Worm (Caenorhabditis elegans) whole organism, L3 larva: ENCODE measurements around the gene srsx-32.

Experiments used
- R02D3.7 ChIP-seq: fragments of 150-350 bp; optimal IDR thresholded peaks from 2 replicates; lab custom pipeline; 2014; ENCODE audit warnings: missing biosample characterization, missing genetic modification characterization
- aly-2 ChIP-seq: fragments of 150-350 bp; optimal IDR thresholded peaks from 2 replicates; lab custom pipeline; 2014; ENCODE audit warnings: missing biosample characterization, missing genetic modification characterization
- ama-1 ChIP-seq: fragments of 150-350 bp; optimal IDR thresholded peaks from 2 replicates; lab custom pipeline; 2018
- ceh-16 ChIP-seq: sonication (generic microtip); optimal IDR thresholded peaks from 2 replicates; lab custom pipeline; 2017; ENCODE audit warnings: missing biosample characterization, missing genetic modification characterization
- ceh-28 ChIP-seq: fragments of 150-350 bp; optimal IDR thresholded peaks from 2 replicates; lab custom pipeline; 2014; ENCODE audit warnings: missing biosample characterization, missing genetic modification reagents, missing genetic modification characterization
- daf-12 ChIP-seq: fragments of 150-350 bp; optimal IDR thresholded peaks from 2 replicates; lab custom pipeline; 2014; ENCODE audit warnings: missing biosample characterization, missing genetic modification reagents, missing genetic modification characterization
- egl-5 ChIP-seq: fragments of 150-350 bp; optimal IDR thresholded peaks from 2 replicates; lab custom pipeline; 2017; ENCODE audit warnings: missing biosample characterization, missing genetic modification reagents, missing genetic modification characterization, inconsistent platforms
- elt-1 ChIP-seq: fragments of 150-350 bp; optimal IDR thresholded peaks from 2 replicates; lab custom pipeline; 2014; ENCODE audit warnings: missing biosample characterization, missing genetic modification characterization
- elt-3 ChIP-seq, 3 experiments: fragments of 150-350 bp in 1 of 3; sonication (generic microtip) in 2 of 3; optimal IDR thresholded peaks; 2 replicates in 2 of 3; 4 replicates in 1 of 3; lab custom pipeline; 2014 to 2017; ENCODE audit warnings: missing biosample characterization in 3 of 3, missing genetic modification characterization in 3 of 3
- fos-1 ChIP-seq: fragments of 150-350 bp; optimal IDR thresholded peaks from 2 replicates; lab custom pipeline; 2014; ENCODE audit warnings: missing biosample characterization, missing genetic modification characterization
- hmg-11 ChIP-seq: sonication (generic microtip); optimal IDR thresholded peaks from 2 replicates; lab custom pipeline; 2016; ENCODE audit warnings: missing genetic modification characterization, missing compliant biosample characterization
- lin-15B ChIP-seq: fragments of 150-350 bp; optimal IDR thresholded peaks from 2 replicates; lab custom pipeline; 2014; ENCODE audit warnings: missing biosample characterization, missing genetic modification characterization
- lsy-12 ChIP-seq: sonication (generic microtip); optimal IDR thresholded peaks from 2 replicates; lab custom pipeline; 2016; ENCODE audit warnings: mild to moderate bottlenecking, missing genetic modification characterization, missing compliant biosample characterization
- mdl-1 ChIP-seq: fragments of 150-350 bp; optimal IDR thresholded peaks from 2 replicates; lab custom pipeline; 2014; ENCODE audit warnings: missing biosample characterization, missing genetic modification characterization
- mml-1 ChIP-seq: fragments of 150-350 bp; sonication (generic microtip); optimal IDR thresholded peaks from 3 replicates; lab custom pipeline; 2014; ENCODE audit warnings: missing biosample characterization, missing genetic modification characterization
- nhr-11 ChIP-seq: fragments of 150-350 bp; optimal IDR thresholded peaks from 2 replicates; lab custom pipeline; 2014; ENCODE audit warnings: missing biosample characterization, missing genetic modification characterization
- nhr-12 ChIP-seq: fragments of 150-350 bp; optimal IDR thresholded peaks from 2 replicates; lab custom pipeline; 2014; ENCODE audit warnings: missing biosample characterization, missing genetic modification characterization
- nhr-23 ChIP-seq: fragments of 150-350 bp; optimal IDR thresholded peaks from 2 replicates; lab custom pipeline; 2014; ENCODE audit warnings: missing biosample characterization, missing genetic modification reagents, missing genetic modification characterization
- nhr-237 ChIP-seq: fragments of 150-350 bp; optimal IDR thresholded peaks from 2 replicates; lab custom pipeline; 2014; ENCODE audit warnings: missing biosample characterization, missing genetic modification characterization
- nhr-43 ChIP-seq: sonication (generic microtip); optimal IDR thresholded peaks from 2 replicates; lab custom pipeline; 2016; ENCODE audit warnings: mild to moderate bottlenecking, missing genetic modification characterization, missing compliant biosample characterization; ENCODE audit not compliant: poor library complexity, severe bottlenecking
- nhr-67 ChIP-seq: fragments of 150-350 bp; optimal IDR thresholded peaks from 2 replicates; lab custom pipeline; 2014; ENCODE audit warnings: missing biosample characterization, missing genetic modification characterization
- sea-2 ChIP-seq: fragments of 150-350 bp; sonication (generic microtip); optimal IDR thresholded peaks from 4 replicates; lab custom pipeline; 2014; ENCODE audit warnings: missing biosample characterization, missing genetic modification reagents, missing genetic modification characterization
- tbx-2 ChIP-seq: sonication (generic microtip); optimal IDR thresholded peaks from 2 replicates; lab custom pipeline; 2016; ENCODE audit warnings: mild to moderate bottlenecking, missing genetic modification characterization, missing compliant biosample characterization
- unc-39 ChIP-seq: sonication (generic microtip); optimal IDR thresholded peaks from 4 replicates; lab custom pipeline; 2017; ENCODE audit warnings: missing biosample characterization, missing genetic modification characterization
- unc-62 ChIP-seq: fragments of 150-350 bp; sonication (generic microtip); optimal IDR thresholded peaks from 4 replicates; lab custom pipeline; 2014; ENCODE audit warnings: missing biosample characterization, missing genetic modification reagents, missing genetic modification characterization
- zag-1 ChIP-seq: fragments of 150-350 bp; optimal IDR thresholded peaks from 2 replicates; lab custom pipeline; 2014; ENCODE audit warnings: missing biosample characterization, missing genetic modification characterization
- ztf-11 ChIP-seq: fragments of 150-350 bp; optimal IDR thresholded peaks from 2 replicates; lab custom pipeline; 2014; ENCODE audit warnings: missing biosample characterization, missing genetic modification characterization
- ztf-4 ChIP-seq: fragments of 150-350 bp; optimal IDR thresholded peaks from 2 replicates; lab custom pipeline; 2014; ENCODE audit warnings: missing biosample characterization, missing genetic modification characterization

The srsx-32 gene

ce11 chrV:7021772-7022171 is 4.6 kb downstream of the srsx-32 start, which contains the start of gene F20A1.4:
F20A1.4 (minus strand) TSS chrV:7021872.
- TF ChIP-seq unc-62 (GFP tag; lab: Kevin White, UChicago) (no peak), aly-2 (no peak), nhr-23 (tag; lab: Kevin White, UChicago) (no peak), elt-3 (tag; optimal IDR thresholded peaks at IDR 0.05; lab: Kevin White, UChicago) (no peak), ceh-16 (tag; lab: Kevin White, UChicago) (no peak), ceh-28 (tag; lab: Kevin White, UChicago) (no peak), R02D3.7 (tag; lab: Kevin White, UChicago) (no peak), tbx-2 (tag; lab: Kevin White, UChicago) (no peak), zag-1 (tag; lab: Kevin White, UChicago) (no peak), ztf-4 (tag; lab: Kevin White, UChicago) (no peak), ztf-11 (tag; lab: Kevin White, UChicago) (no peak), lin-15B (no peak), unc-39 (tag; lab: Kevin White, UChicago) (no peak), nhr-67 (tag; lab: Kevin White, UChicago) (no peak), elt-1 (tag; lab: Kevin White, UChicago) (no peak), hmg-11 (tag; lab: Kevin White, UChicago) (no peak)
- TF ChIP-seq, all 47 proteins: peak for 0

ce11 chrV:7022981-7023380 is 5.8 kb downstream of the srsx-32 start:
- TF ChIP-seq fos-1 (tag; lab: Kevin White, UChicago) = no peak
- no peak for TF ChIP-seq tbx-2 (tag; lab: Kevin White, UChicago)
- TF ChIP-seq nhr-12 (tag; lab: Kevin White, UChicago) = no peak
- TF ChIP-seq lsy-12 (tag; lab: Kevin White, UChicago) = no peak
- TF ChIP-seq aly-2 = no peak
- no peak for TF ChIP-seq nhr-237 (tag; lab: Kevin White, UChicago)

ce11 chrV:7027055-7027454 is 9.9 kb downstream of the srsx-32 start, which contains the start of gene F20A1.6:
F20A1.6 (minus strand) TSS chrV:7027155.
- TF ChIP-seq elt-1 (tag; lab: Kevin White, UChicago) = no peak
- TF ChIP-seq mml-1 = no peak
- TF ChIP-seq ztf-11 (tag; lab: Kevin White, UChicago) = no peak
- TF ChIP-seq, all 47 proteins: peak for 0

DNA sequence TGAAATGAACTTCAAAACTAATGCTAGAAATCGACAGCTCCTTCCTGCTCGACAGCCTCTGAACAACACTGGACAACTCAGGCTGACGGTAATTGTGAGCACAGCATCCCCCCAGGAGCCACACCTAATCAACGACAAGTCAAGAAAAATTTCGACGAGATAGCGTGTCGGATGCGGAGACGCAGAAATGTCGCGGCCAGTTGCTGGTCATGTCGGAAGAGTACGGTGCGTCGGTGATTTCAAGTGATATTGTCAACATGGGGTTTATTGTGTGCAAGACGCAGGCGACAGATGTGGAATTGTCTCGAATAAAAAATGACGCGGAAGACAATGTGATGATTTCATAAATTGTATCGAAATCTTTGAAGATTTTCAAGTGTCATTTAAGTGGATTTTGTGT is 19.3 kb downstream of the srsx-32 start, which contains the start of gene twk-11:
Gene twk-11, minus strand, starts transcription at position 101 of the 400 bp plus-strand sequence.
- TF ChIP-seq lsy-12 (tag; lab: Kevin White, UChicago) (no peak), nhr-11 (no peak)

DNA sequence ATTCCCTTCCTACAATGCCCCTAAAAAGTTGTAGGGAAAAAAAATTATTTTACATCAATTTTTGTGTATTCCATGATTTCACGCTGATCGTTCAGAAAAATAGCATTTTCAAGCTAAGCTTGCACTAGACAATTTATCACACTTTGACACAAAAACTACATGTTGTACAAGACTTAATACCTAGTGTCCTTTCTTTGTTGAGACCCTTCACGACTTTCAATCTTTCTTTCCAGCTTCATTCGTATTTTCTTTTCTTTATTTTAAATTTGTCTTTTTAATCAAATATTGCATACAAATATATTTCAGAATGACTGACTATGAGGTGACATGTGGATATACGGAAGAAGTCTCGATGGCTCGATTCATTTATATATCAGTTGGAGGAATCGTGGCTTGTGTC is 28.8 kb downstream of the srsx-32 start, which contains the start of gene F20A1.2:
Gene F20A1.2, plus strand, starts transcription at position 301 of the 400 bp plus-strand sequence.
- TF ChIP-seq ama-1 (lab: Kevin White, UChicago) = no peak
- TF ChIP-seq R02D3.7 (tag; lab: Kevin White, UChicago) = no peak
- TF ChIP-seq lsy-12 (tag; lab: Kevin White, UChicago) = no peak
- no peak for TF ChIP-seq daf-12
- no peak for TF ChIP-seq mdl-1

DNA sequence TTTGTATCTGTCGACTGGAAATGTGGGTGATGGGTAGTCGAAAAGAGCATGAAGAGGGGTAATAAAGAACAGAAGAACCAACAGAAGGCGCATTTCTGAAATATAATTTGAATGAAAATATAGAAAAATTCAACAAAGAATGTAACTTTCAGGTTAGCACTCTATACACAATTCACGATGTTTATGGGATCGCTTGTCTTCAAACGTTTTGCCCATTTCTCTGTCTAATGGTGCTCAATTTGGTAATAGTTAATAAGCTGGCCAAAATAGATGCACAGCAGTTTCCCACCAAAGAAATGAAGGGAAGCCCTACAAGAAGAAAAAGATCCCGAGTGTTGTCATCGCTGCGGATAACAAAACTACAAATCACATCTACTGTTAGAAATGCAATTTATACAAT is 30.4 kb downstream of the srsx-32 start, which contains the start of gene F20A1.8:
Gene F20A1.8, minus strand, starts transcription at position 101 of the 400 bp plus-strand sequence.
- no peak for TF ChIP-seq egl-5 (tag; lab: Kevin White, UChicago)
- TF ChIP-seq nhr-43 = no peak
- TF ChIP-seq sea-2 (GFP tag; lab: Kevin White, UChicago) = no peak
- no peak for TF ChIP-seq ztf-11 (tag; lab: Kevin White, UChicago)

ce11 chrV:7050153-7050552 is 33.0 kb downstream of the srsx-32 start:
- TF ChIP-seq ztf-4 (tag; lab: Kevin White, UChicago) (no peak), mml-1 (no peak), nhr-237 (tag; lab: Kevin White, UChicago) (no peak)
